Fruit fly (Drosophila melanogaster) whole organism, pupa: ENCODE data around the gene robo2.

Source experiments
- CG10348 ChIP-seq: fragments of 200-800 bp; sonication (Bioruptor generic); IDR thresholded peaks from 2 replicates; pipeline ENCODE4 v1.3.6; 2022; ENCODE audit warnings: missing biosample characterization, missing genetic modification characterization
- CG12605 ChIP-seq: fragments of 200-800 bp; sonication (Bioruptor generic); IDR thresholded peaks from 2 replicates; pipeline ENCODE4 v1.3.6; 2022; ENCODE audit warnings: missing biosample characterization, missing genetic modification characterization
- CG13204 ChIP-seq: fragments of 200-800 bp; sonication (Bioruptor generic); optimal IDR thresholded peaks from 2 replicates; lab custom pipeline; 2018; ENCODE audit warnings: missing biosample characterization, mild to moderate bottlenecking, missing genetic modification characterization, moderate library complexity
- CG14655 ChIP-seq: fragments of 200-800 bp; sonication (Bioruptor generic); optimal IDR thresholded peaks from 3 replicates; lab custom pipeline; 2017; ENCODE audit warnings: mild to moderate bottlenecking, missing biosample characterization, missing genetic modification reagents, missing genetic modification characterization
- CG15710 ChIP-seq: fragments of 200-800 bp; sonication (Bioruptor generic); optimal IDR thresholded peaks from 2 replicates; lab custom pipeline; 2018; ENCODE audit warnings: missing biosample characterization, mild to moderate bottlenecking, missing genetic modification characterization, moderate library complexity
- CG17806 ChIP-seq: fragments of 200-800 bp; sonication (Bioruptor generic); optimal IDR thresholded peaks from 2 replicates; lab custom pipeline; 2018; ENCODE audit warnings: missing biosample characterization, mild to moderate bottlenecking, missing genetic modification characterization, moderate library complexity
- CG32121 ChIP-seq: fragments of 200-800 bp; sonication (Bioruptor generic); IDR thresholded peaks from 2 replicates; pipeline ENCODE4 v1.3.6; 2022; ENCODE audit warnings: missing biosample characterization, missing genetic modification characterization
- CG34367 ChIP-seq: fragments of 200-800 bp; sonication (Bioruptor generic); optimal IDR thresholded peaks from 2 replicates; lab custom pipeline; 2018; ENCODE audit warnings: missing biosample characterization, mild to moderate bottlenecking, missing genetic modification characterization
- CG4496 ChIP-seq: fragments of 200-800 bp; sonication (Bioruptor generic); IDR thresholded peaks from 3 replicates; pipeline ENCODE4 v1.3.6; 2022; ENCODE audit warnings: missing biosample characterization, missing genetic modification characterization
- CG8159 ChIP-seq: fragments of 200-800 bp; sonication (Bioruptor generic); optimal IDR thresholded peaks from 3 replicates; lab custom pipeline; 2018; ENCODE audit warnings: missing biosample characterization, mild to moderate bottlenecking, missing genetic modification characterization, moderate library complexity
- CG8301 ChIP-seq: fragments of 200-800 bp; sonication (Bioruptor generic); optimal IDR thresholded peaks from 2 replicates; lab custom pipeline; 2018; ENCODE audit warnings: missing biosample characterization, mild to moderate bottlenecking, missing genetic modification characterization
- CG9948 ChIP-seq: fragments of 200-800 bp; sonication (Bioruptor generic); optimal IDR thresholded peaks from 2 replicates; lab custom pipeline; 2018; ENCODE audit warnings: missing biosample characterization, mild to moderate bottlenecking, missing genetic modification characterization, moderate library complexity
- D1 ChIP-seq: fragments of 200-800 bp; sonication (Bioruptor generic); optimal IDR thresholded peaks from 2 replicates; lab custom pipeline; 2018; ENCODE audit warnings: missing biosample characterization, mild to moderate bottlenecking, missing genetic modification characterization, moderate library complexity
- EcR ChIP-seq: fragments of 200-800 bp; sonication (Bioruptor generic); optimal IDR thresholded peaks from 3 replicates; lab custom pipeline; 2019; ENCODE audit warnings: missing biosample characterization, missing genetic modification characterization, mild to moderate bottlenecking, moderate library complexity, missing genetic modification reagents
- Ets98B ChIP-seq: fragments of 200-800 bp; sonication (Bioruptor generic); IDR thresholded peaks from 2 replicates; pipeline ENCODE4 v1.3.6; 2022; ENCODE audit warnings: missing biosample characterization, missing genetic modification characterization
- Pif1A ChIP-seq: fragments of 200-800 bp; sonication (Bioruptor generic); optimal IDR thresholded peaks from 3 replicates; lab custom pipeline; 2016; ENCODE audit warnings: missing biosample characterization, missing genetic modification characterization
- Pif1B ChIP-seq: fragments of 200-800 bp; sonication (Bioruptor generic); optimal IDR thresholded peaks from 3 replicates; lab custom pipeline; 2016; ENCODE audit warnings: missing biosample characterization, missing genetic modification characterization
- Snoo ChIP-seq: fragments of 200-800 bp; sonication (Bioruptor generic); optimal IDR thresholded peaks from 3 replicates; lab custom pipeline; 2017; ENCODE audit warnings: missing biosample characterization, mild to moderate bottlenecking, missing genetic modification characterization, inconsistent platforms
- fd96Ca ChIP-seq: fragments of 200-800 bp; sonication (Bioruptor generic); IDR thresholded peaks from 3 replicates; pipeline ENCODE4 v1.3.6; 2022; ENCODE audit warnings: missing biosample characterization, missing genetic modification characterization
- gl ChIP-seq: fragments of 200-800 bp; sonication (Bioruptor generic); optimal IDR thresholded peaks from 2 replicates; lab custom pipeline; 2018; ENCODE audit warnings: missing biosample characterization, mild to moderate bottlenecking, missing genetic modification characterization
- rn ChIP-seq: fragments of 200-800 bp; sonication (Bioruptor generic); IDR thresholded peaks from 2 replicates; pipeline ENCODE4 v1.3.6; 2022; ENCODE audit warnings: missing biosample characterization, missing genetic modification characterization

The robo2 gene

DNA sequence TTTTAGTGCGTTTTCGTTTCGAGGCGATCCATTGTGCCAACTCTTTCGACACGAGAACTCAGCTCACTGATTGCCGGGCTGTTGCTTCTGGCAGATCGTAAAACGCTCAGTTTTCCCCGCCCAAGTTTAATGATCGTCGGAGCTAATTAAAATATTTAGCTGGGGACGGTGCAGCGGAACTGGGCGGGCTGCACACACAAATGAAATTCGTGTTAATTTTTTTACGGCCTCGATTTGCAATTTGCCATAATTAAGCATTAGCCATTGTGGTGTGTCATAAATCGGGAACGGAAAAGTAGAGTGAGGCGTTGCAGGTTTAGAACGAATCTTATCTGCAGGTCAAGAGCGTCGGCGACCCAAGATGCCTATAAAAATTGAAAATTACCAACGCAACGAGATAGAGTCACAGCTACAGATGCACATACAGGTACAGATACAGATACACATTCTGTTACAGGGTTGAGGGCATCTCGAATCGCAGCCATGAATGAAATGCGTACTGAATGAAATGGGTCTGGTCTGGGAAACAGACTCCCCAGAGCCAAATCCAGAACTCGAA lies 5.6 kb upstream of the robo2 start:
- no peak for TF ChIP-seq Ets98B
- no peak for TF ChIP-seq CG10348 (GFP tag; lab: Robert Waterston, UW)
- TF ChIP-seq CG12605 (GFP tag; lab: Robert Waterston, UW), result no peak
- no peak for TF ChIP-seq CG32121 (GFP tag; lab: Robert Waterston, UW)
- no peak for TF ChIP-seq D1
- TF ChIP-seq gl (tag; lab: Kevin White, UChicago), result no peak
- no peak for TF ChIP-seq CG8301 (tag; lab: Kevin White, UChicago)
- TF ChIP-seq Snoo (tag; lab: Kevin White, UChicago), result no peak
- TF ChIP-seq CG13204 (GFP tag; lab: Kevin White, UChicago), result no peak
- no peak for TF ChIP-seq CG34367 (tag; lab: Kevin White, UChicago)
- no peak for TF ChIP-seq rn (GFP tag; lab: Robert Waterston, UW)
- TF ChIP-seq fd96Ca (GFP tag; lab: Robert Waterston, UW), result no peak
- no peak for TF ChIP-seq Pif1B (GFP tag; lab: Kevin White, UChicago)
- TF ChIP-seq Pif1A (GFP tag; lab: Kevin White, UChicago), result no peak

DNA sequence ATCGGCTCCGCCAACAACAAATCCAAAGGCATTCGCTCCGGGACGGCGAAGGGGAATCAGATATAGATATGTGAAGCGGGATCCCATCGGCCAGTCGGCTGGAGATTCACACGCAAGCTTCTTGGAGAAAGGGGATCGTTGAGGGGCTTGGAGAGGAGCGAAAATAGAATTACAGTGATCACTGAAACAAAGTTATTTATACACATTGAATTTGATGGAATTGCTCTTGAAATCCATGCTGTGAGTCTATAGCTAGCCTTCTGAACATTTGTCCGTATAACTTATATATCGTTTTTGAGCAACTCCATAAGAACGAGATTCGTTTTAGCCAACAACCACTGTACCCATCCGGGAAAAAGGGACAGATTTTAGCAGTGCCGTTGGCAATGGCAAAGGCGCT lies 4.6 kb upstream of the robo2 start:
- TF ChIP-seq CG32121 (GFP tag; lab: Robert Waterston, UW), result peak; percentile 53; the same call in 1 of the 2 replicates
- TF ChIP-seq Pif1A (GFP tag; lab: Kevin White, UChicago), result peak; percentile 89
- peak; percentile 53 for TF ChIP-seq rn (GFP tag; lab: Robert Waterston, UW)
- peak; percentile 83 for TF ChIP-seq D1
- peak; percentile 94 for TF ChIP-seq CG9948
- TF ChIP-seq CG34367 (tag; lab: Kevin White, UChicago), result peak; percentile 95
- peak; percentile 92 for TF ChIP-seq CG8159
- TF ChIP-seq gl (tag; lab: Kevin White, UChicago), result peak; percentile 89
- TF ChIP-seq CG8301 (tag; lab: Kevin White, UChicago), result peak; percentile 86
- TF ChIP-seq CG13204 (GFP tag; lab: Kevin White, UChicago), result peak; percentile 91
- peak; percentile 84 for TF ChIP-seq Ets98B
- TF ChIP-seq Snoo (tag; lab: Kevin White, UChicago), result peak; percentile 71
- TF ChIP-seq CG14655 (GFP tag; lab: Kevin White, UChicago), result peak; percentile 93
- peak; percentile 95 for TF ChIP-seq CG17806 (tag; lab: Kevin White, UChicago)
- peak; percentile 93 for TF ChIP-seq CG15710
- TF ChIP-seq CG10348 (GFP tag; lab: Robert Waterston, UW), result no peak
- peak; percentile 92 for TF ChIP-seq fd96Ca (GFP tag; lab: Robert Waterston, UW)
- peak; percentile 90 for TF ChIP-seq CG4496
- TF ChIP-seq CG12605 (GFP tag; lab: Robert Waterston, UW), result peak; percentile 82
- TF ChIP-seq Pif1B (GFP tag; lab: Kevin White, UChicago), result peak; percentile 93
- peak; percentile 29 for TF ChIP-seq EcR

DNA sequence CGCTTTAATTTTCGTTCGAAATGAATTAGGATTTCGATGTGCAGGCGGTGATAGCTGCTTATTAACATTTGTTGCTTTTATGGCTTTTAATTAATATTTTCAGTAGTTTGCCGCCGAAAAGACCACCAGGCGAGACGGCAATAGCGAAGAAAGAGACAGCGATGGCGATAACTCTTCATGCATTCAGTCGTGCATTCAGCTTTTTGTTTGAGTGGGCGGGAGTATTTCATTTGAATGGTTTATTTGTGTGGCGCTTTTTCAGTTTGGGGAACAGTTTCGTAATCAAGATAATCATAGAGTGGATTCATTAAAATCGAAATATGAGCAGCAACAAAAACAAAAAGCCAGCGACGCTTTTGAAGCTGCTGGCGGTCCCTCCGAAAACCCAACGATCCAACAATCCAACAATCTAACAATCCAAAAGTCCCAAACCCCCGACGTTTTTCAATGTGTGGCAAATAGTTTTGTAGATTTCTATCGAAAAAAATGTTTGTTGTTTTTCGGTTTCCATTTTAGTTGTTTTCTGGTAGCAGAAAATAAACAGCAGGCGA lies 3.7 kb upstream of the robo2 start:
- TF ChIP-seq CG14655 (GFP tag; lab: Kevin White, UChicago) (no peak), gl (tag; lab: Kevin White, UChicago) (no peak), CG34367 (tag; lab: Kevin White, UChicago) (no peak), CG13204 (GFP tag; lab: Kevin White, UChicago) (no peak), Snoo (tag; lab: Kevin White, UChicago) (no peak)

DNA sequence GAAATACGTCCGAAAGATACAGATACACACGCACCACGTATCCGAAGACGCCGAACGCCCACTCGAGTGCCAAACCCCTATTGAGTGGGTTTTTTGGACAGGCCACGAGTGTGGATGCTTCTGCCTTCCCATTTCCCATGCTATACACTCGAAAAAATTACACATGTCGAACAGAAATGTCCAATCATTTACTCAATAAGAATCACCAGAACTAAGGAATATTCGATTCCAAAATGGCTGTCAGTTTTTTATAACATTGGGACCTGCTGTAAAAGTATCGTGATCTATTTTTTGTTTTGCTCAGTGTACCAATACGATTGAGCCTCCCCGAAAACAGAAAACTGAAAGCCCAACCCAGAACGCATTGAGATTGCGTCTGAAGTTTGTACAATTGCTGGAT lies 2.5 kb upstream of the robo2 start:
- TF ChIP-seq Ets98B (peak; percentile 33; the same call in 1 of the 2 replicates), fd96Ca (GFP tag; lab: Robert Waterston, UW) (peak; percentile 45; the same call in 1 of the 3 replicates), CG32121 (GFP tag; lab: Robert Waterston, UW) (no peak), CG8159 (peak; percentile 59), Snoo (tag; lab: Kevin White, UChicago) (peak; percentile 27), Pif1A (GFP tag; lab: Kevin White, UChicago) (peak; percentile 60), D1 (no peak), gl (tag; lab: Kevin White, UChicago) (no peak), CG8301 (tag; lab: Kevin White, UChicago) (peak; percentile 60), CG9948 (peak; percentile 56), CG17806 (tag; lab: Kevin White, UChicago) (peak; percentile 66), rn (GFP tag; lab: Robert Waterston, UW) (no peak), CG4496 (peak; percentile 67; the same call in 2 of the 3 replicates), CG15710 (peak; percentile 28), CG10348 (GFP tag; lab: Robert Waterston, UW) (no peak), CG12605 (GFP tag; lab: Robert Waterston, UW) (0 out of 2 replicates have a peak, but pooled peaks have one; percentile 13), Pif1B (GFP tag; lab: Kevin White, UChicago) (peak; percentile 28), CG14655 (GFP tag; lab: Kevin White, UChicago) (peak; percentile 68), CG13204 (GFP tag; lab: Kevin White, UChicago) (no peak), CG34367 (tag; lab: Kevin White, UChicago) (peak; percentile 47), EcR (no peak)

DNA sequence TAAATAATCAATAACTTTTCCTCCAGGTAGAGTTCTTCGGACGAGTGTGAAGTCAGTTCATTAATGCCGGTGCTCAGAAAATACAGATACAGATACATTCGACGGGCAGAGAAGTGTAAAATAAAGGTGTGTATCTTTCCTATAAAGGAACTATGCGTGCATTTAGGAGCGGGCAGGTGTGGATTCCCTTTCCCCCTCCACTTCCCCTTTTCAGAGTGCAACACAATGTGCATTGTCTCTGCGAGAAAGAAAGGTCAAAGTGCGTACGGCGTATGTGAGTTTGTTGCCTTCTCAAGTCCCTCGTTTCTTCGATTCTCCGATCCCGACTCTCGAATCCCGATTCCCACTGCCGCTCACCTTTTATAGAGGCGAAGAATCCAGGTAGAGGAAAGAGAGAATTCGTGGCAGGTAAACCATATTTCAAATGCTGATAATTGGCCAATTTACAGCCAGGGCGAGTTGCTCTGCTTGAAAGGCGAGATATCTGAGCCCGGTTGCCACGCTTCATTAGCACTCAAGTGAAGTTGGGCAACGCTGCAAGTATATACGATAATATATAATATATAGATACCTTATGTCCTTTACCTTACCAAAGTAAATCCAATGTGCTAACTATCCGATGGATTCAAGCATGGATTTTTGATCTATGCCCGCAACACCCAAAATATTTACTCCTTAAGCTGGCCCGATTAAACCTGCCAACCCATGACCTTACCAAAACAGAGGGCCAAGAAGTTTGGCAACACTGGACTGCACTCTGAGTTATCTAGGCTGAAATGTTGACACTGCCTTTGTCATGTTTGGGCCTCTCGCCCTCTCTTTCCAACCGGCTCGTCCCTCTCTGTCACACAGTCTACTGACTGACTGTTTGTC lies 1.4 kb upstream of the robo2 start:
- TF ChIP-seq CG14655 (GFP tag; lab: Kevin White, UChicago) (no peak), Snoo (tag; lab: Kevin White, UChicago) (no peak)
